Fruit fly (Drosophila melanogaster): ENCODE data around the gene SH3PX1.

DNA sequence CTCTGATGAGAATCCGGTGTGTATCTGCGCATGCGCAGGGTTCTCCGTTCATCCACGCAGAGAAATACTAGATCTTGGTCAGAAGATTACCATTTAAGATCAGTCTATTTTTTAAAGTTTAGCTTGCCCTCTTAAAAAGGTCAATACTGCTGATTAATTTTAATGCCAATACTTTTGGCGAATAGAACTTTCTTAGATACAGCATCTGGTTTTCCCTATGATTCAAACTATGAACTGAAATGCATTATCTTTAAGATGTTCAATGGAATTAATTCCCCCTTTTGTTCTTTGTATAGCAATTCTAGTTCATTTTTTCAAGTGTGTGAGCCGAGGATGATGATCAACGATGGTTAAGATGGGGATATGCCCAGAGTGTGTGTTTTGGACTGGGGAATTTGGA is 28.7 kb upstream of the SH3PX1 start:
- TF ChIP-seq Pif1B (GFP tag; optimal IDR thresholded peaks at IDR 0.05) (peak; percentile 45), CG9948 (tag; optimal IDR thresholded peaks at IDR 0.05) (peak; percentile 81), CG8301 (tag; optimal IDR thresholded peaks at IDR 0.05) (peak; percentile 62), CG12605 (GFP tag; IDR thresholded peaks at IDR 0.05) (no peak), gl (tag; optimal IDR thresholded peaks at IDR 0.05) (peak; percentile 56), CG10348 (GFP tag; IDR thresholded peaks at IDR 0.05) (no peak), CG15710 (tag; optimal IDR thresholded peaks at IDR 0.05) (peak; percentile 31), D1 (tag; optimal IDR thresholded peaks at IDR 0.05) (no peak)

Data from whole organism, pupa.